Worm (Caenorhabditis elegans): ENCODE data around the gene sorb-1.

DNA sequence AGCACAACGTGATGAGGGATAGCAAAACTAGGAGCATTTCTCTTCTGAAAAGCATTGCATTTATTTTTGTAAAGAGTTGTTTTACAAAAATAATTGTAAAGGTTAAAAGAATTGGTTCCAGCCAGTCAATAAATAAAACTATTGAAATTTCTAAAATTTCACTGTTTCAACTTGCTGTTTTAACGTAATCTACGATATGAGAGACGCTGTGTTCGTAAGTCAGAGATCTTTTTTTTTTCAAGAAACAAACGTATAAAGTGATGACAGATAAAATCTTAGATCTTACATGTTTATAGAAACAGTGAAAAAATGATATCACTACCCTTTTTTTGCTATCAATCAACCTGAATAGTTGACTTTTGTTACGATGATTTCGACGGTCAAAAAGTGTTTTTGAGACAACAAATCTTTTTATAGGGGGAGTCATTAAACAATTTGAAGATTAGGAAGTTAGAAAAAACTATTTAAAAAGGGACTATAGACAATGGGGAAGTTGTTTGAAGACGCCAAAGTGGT is 47.8 kb downstream of the sorb-1 start, which contains the start of gene Y45F10D.6:
- TF ChIP-seq ZK546.5 (tag; optimal IDR thresholded peaks at IDR 0.05) (no peak), pqm-1 (tag; optimal IDR thresholded peaks at IDR 0.05) (no peak), nhr-28 (tag; optimal IDR thresholded peaks at IDR 0.05) (no peak), ama-1 (optimal IDR thresholded peaks at IDR 0.05) (no peak), nhr-11 (tag; optimal IDR thresholded peaks at IDR 0.05) (no peak), arid-1 (GFP tag; conservative IDR thresholded peaks at IDR 0.05) (no peak), ceh-32 (tag; optimal IDR thresholded peaks at IDR 0.05; ENCODE audit: poor library complexity) (no peak), nhr-237 (tag; optimal IDR thresholded peaks at IDR 0.05) (no peak), ztf-11 (tag; optimal IDR thresholded peaks at IDR 0.05) (no peak), lin-15B (tag; optimal IDR thresholded peaks at IDR 0.05) (no peak), sdz-12 (GFP tag; optimal IDR thresholded peaks at IDR 0.05) (no peak)

Measured in whole organism, L4 larva.